Fruit fly (Drosophila melanogaster): Measurements from ENCODE around the gene CG12091.

Gene CG12091

dm6 chr3L:1536487-1537337, at the start of gene CG12091, which contains the start of gene pns:
CG12091 (minus strand) TSS chr3L:1536835.
pns (plus strand) TSS chr3L:1537137.
- TF ChIP-seq maf-S (GFP tag; optimal IDR thresholded peaks at IDR 0.05): peak; percentile 20
- peak; percentile 65 for TF ChIP-seq CG10654 (GFP tag; optimal IDR thresholded peaks at IDR 0.05)
- TF ChIP-seq eyg (GFP tag; optimal IDR thresholded peaks at IDR 0.05): peak; percentile 49
- TF ChIP-seq CG15073 (GFP tag; optimal IDR thresholded peaks at IDR 0.05): no peak
- peak; percentile 18; the same call in 1 of the 3 replicates for TF ChIP-seq CG6791 (GFP tag; IDR thresholded peaks at IDR 0.05; ENCODE audit: partially characterized antibody)
- TF ChIP-seq tgo (GFP tag; IDR thresholded peaks at IDR 0.05): peak; percentile 56; the same call in 2 of the 3 replicates
- peak; percentile 68 for TF ChIP-seq CG18262 (tag; optimal IDR thresholded peaks at IDR 0.05)
- no peak for TF ChIP-seq CG17802 (tag; optimal IDR thresholded peaks at IDR 0.05)
- TF ChIP-seq stc (GFP tag; IDR thresholded peaks at IDR 0.05): 0 out of 2 replicates have a peak, but pooled peaks have one; percentile 43
- peak; percentile 70 for TF ChIP-seq CG5245 (GFP tag; optimal IDR thresholded peaks at IDR 0.05)
- TF ChIP-seq pan (optimal IDR thresholded peaks at IDR 0.05): no peak
- TF ChIP-seq pan (GFP tag; optimal IDR thresholded peaks at IDR 0.05 in 1 of 2, IDR thresholded peaks at IDR 0.05 in 1 of 2): peak in 1 of 2 experiments; percentile 57
- peak; percentile 57 for TF ChIP-seq Rfx (GFP tag; IDR thresholded peaks at IDR 0.05)
- TF ChIP-seq CG16815 (GFP tag; optimal IDR thresholded peaks at IDR 0.05): peak; percentile 7
- no peak for TF ChIP-seq chm (GFP tag; IDR thresholded peaks at IDR 0.05)
- peak; percentile 67 for TF ChIP-seq B-H1 (GFP tag; IDR thresholded peaks at IDR 0.05)
- peak; percentile 42 for TF ChIP-seq CG12299 (tag; optimal IDR thresholded peaks at IDR 0.05)
- peak; percentile 74; the same call in 1 of the 2 replicates for TF ChIP-seq CG5953 (GFP tag; IDR thresholded peaks at IDR 0.05)
- peak; percentile 60 for TF ChIP-seq CG1792 (GFP tag; optimal IDR thresholded peaks at IDR 0.05)
- TF ChIP-seq Doc3 (GFP tag; IDR thresholded peaks at IDR 0.05; ENCODE audit: partially characterized antibody): no peak
- TF ChIP-seq CG1602 (GFP tag; optimal IDR thresholded peaks at IDR 0.05): peak; percentile 41
- TF ChIP-seq gsb-n (tag; optimal IDR thresholded peaks at IDR 0.05): peak; percentile 68
- no peak for TF ChIP-seq Stat92E (GFP tag; optimal IDR thresholded peaks at IDR 0.05)
- no peak for TF ChIP-seq mirr (GFP tag; optimal IDR thresholded peaks at IDR 0.05)
- peak; percentile 55 for TF ChIP-seq Abd-B (GFP tag; optimal IDR thresholded peaks at IDR 0.05)
- TF ChIP-seq lab (GFP tag; optimal IDR thresholded peaks at IDR 0.05): peak; percentile 71
- peak; percentile 82 for TF ChIP-seq CG15601 (tag; optimal IDR thresholded peaks at IDR 0.05)
- no peak for TF ChIP-seq CG10147 (GFP tag; optimal IDR thresholded peaks at IDR 0.05)
- TF ChIP-seq YL-1 (GFP tag; optimal IDR thresholded peaks at IDR 0.05): peak; percentile 82
- peak; percentile 65 for TF ChIP-seq CG9609 (GFP tag; optimal IDR thresholded peaks at IDR 0.05)
- peak; percentile 4 for TF ChIP-seq ac (GFP tag; optimal IDR thresholded peaks at IDR 0.05)
- TF ChIP-seq CG5180 (GFP tag; optimal IDR thresholded peaks at IDR 0.05): peak; percentile 41
- no peak for TF ChIP-seq Mrtf (GFP tag; IDR thresholded peaks at IDR 0.05)
- peak; percentile 41 for TF ChIP-seq CG2116 (GFP tag; optimal IDR thresholded peaks at IDR 0.05)
- no peak for TF ChIP-seq hth (optimal IDR thresholded peaks at IDR 0.05)
- peak; percentile 0 for TF ChIP-seq NC2α (GFP tag; optimal IDR thresholded peaks at IDR 0.05)
- TF ChIP-seq CG12155 (GFP tag; optimal IDR thresholded peaks at IDR 0.05): peak; percentile 72
- TF ChIP-seq CG32772 (GFP tag; IDR thresholded peaks at IDR 0.05): 0 out of 2 replicates have a peak, but pooled peaks have one; percentile 19
- peak; percentile 28 for TF ChIP-seq Hand (GFP tag; optimal IDR thresholded peaks at IDR 0.05)
- no peak for TF ChIP-seq CG8281 (tag; optimal IDR thresholded peaks at IDR 0.05)
- peak; percentile 93 for TF ChIP-seq MESR4 (GFP tag; optimal IDR thresholded peaks at IDR 0.05)
- peak; percentile 54 for TF ChIP-seq NFAT (GFP tag; IDR thresholded peaks at IDR 0.05)
- peak; percentile 27 for TF ChIP-seq salm (tag; optimal IDR thresholded peaks at IDR 0.05)
- TF ChIP-seq mld (GFP tag; IDR thresholded peaks at IDR 0.05; ENCODE audit: partially characterized antibody): no peak
- TF ChIP-seq scrt (GFP tag; optimal IDR thresholded peaks at IDR 0.05): peak; percentile 56
- TF ChIP-seq CG11247 (GFP tag; IDR thresholded peaks at IDR 0.05): peak; percentile 29; the same call in 1 of the 2 replicates
- TF ChIP-seq nerfin-2 (GFP tag; IDR thresholded peaks at IDR 0.05; ENCODE audit: partially characterized antibody): 0 out of 2 replicates have a peak, but pooled peaks have one; percentile 53
- peak; percentile 4 for TF ChIP-seq trh (GFP tag; optimal IDR thresholded peaks at IDR 0.05)
